Worm (Caenorhabditis elegans) whole organism, L3 larva: Measurements from ENCODE around the gene sqt-1.

Experiments
- R02D3.7 ChIP-seq: fragments of 150-350 bp; optimal IDR thresholded peaks from 2 replicates; lab custom pipeline; 2014; ENCODE audit warnings: missing biosample characterization, missing genetic modification characterization
- ZK546.5 ChIP-seq: sonication (generic microtip); optimal IDR thresholded peaks from 2 replicates; lab custom pipeline; 2017; ENCODE audit warnings: missing biosample characterization, missing genetic modification characterization
- aly-2 ChIP-seq: fragments of 150-350 bp; optimal IDR thresholded peaks from 2 replicates; lab custom pipeline; 2014; ENCODE audit warnings: missing biosample characterization, missing genetic modification characterization
- ceh-16 ChIP-seq: sonication (generic microtip); optimal IDR thresholded peaks from 2 replicates; lab custom pipeline; 2017; ENCODE audit warnings: missing biosample characterization, missing genetic modification characterization
- ceh-28 ChIP-seq: fragments of 150-350 bp; optimal IDR thresholded peaks from 2 replicates; lab custom pipeline; 2014; ENCODE audit warnings: missing biosample characterization, missing genetic modification reagents, missing genetic modification characterization
- ceh-82 ChIP-seq: fragments of 150-350 bp; optimal IDR thresholded peaks from 2 replicates; lab custom pipeline; 2014; ENCODE audit warnings: missing biosample characterization, missing genetic modification characterization
- ceh-9 ChIP-seq: sonication (generic microtip); optimal IDR thresholded peaks from 2 replicates; lab custom pipeline; 2018; ENCODE audit warnings: missing biosample characterization, missing genetic modification characterization
- daf-12 ChIP-seq: fragments of 150-350 bp; optimal IDR thresholded peaks from 2 replicates; lab custom pipeline; 2014; ENCODE audit warnings: missing biosample characterization, missing genetic modification reagents, missing genetic modification characterization
- egl-5 ChIP-seq: fragments of 150-350 bp; optimal IDR thresholded peaks from 2 replicates; lab custom pipeline; 2017; ENCODE audit warnings: missing biosample characterization, missing genetic modification reagents, missing genetic modification characterization, inconsistent platforms
- elt-1 ChIP-seq: fragments of 150-350 bp; optimal IDR thresholded peaks from 2 replicates; lab custom pipeline; 2014; ENCODE audit warnings: missing biosample characterization, missing genetic modification characterization
- elt-2 ChIP-seq: sonication (generic microtip); optimal IDR thresholded peaks from 2 replicates; lab custom pipeline; 2016; ENCODE audit warnings: missing genetic modification reagents, mild to moderate bottlenecking, missing genetic modification characterization, missing compliant biosample characterization
- elt-3 ChIP-seq, 3 experiments: fragments of 150-350 bp in 1 of 3; sonication (generic microtip) in 2 of 3; optimal IDR thresholded peaks; 2 replicates in 2 of 3; 4 replicates in 1 of 3; lab custom pipeline; 2014 to 2017; ENCODE audit warnings: missing biosample characterization in 3 of 3, missing genetic modification characterization in 3 of 3
- eor-1 ChIP-seq, 2 experiments: fragments of 150-350 bp; optimal IDR thresholded peaks; 2 replicates each; lab custom pipeline; 2014 to 2018; ENCODE audit warnings: missing biosample characterization in 2 of 2, missing genetic modification characterization in 2 of 2
- fkh-10 ChIP-seq: sonication (generic microtip); optimal IDR thresholded peaks from 2 replicates; lab custom pipeline; 2017; ENCODE audit warnings: missing biosample characterization, missing genetic modification reagents, missing genetic modification characterization
- fkh-2 ChIP-seq: fragments of 150-350 bp; optimal IDR thresholded peaks from 2 replicates; lab custom pipeline; 2014; ENCODE audit warnings: missing biosample characterization, missing genetic modification reagents, missing genetic modification characterization
- fos-1 ChIP-seq: fragments of 150-350 bp; optimal IDR thresholded peaks from 2 replicates; lab custom pipeline; 2014; ENCODE audit warnings: missing biosample characterization, missing genetic modification characterization
- hmg-11 ChIP-seq: sonication (generic microtip); optimal IDR thresholded peaks from 2 replicates; lab custom pipeline; 2016; ENCODE audit warnings: missing genetic modification characterization, missing compliant biosample characterization
- jun-1 ChIP-seq: fragments of 150-350 bp; optimal IDR thresholded peaks from 2 replicates; lab custom pipeline; 2014; ENCODE audit warnings: missing biosample characterization, missing genetic modification reagents, missing genetic modification characterization
- lin-15B ChIP-seq: fragments of 150-350 bp; optimal IDR thresholded peaks from 2 replicates; lab custom pipeline; 2014; ENCODE audit warnings: missing biosample characterization, missing genetic modification characterization
- lin-39 ChIP-seq: fragments of 150-350 bp; optimal IDR thresholded peaks from 2 replicates; lab custom pipeline; 2018; ENCODE audit warnings: missing biosample characterization, missing genetic modification reagents, missing genetic modification characterization
- lsy-12 ChIP-seq: sonication (generic microtip); optimal IDR thresholded peaks from 2 replicates; lab custom pipeline; 2016; ENCODE audit warnings: mild to moderate bottlenecking, missing genetic modification characterization, missing compliant biosample characterization
- mdl-1 ChIP-seq: fragments of 150-350 bp; optimal IDR thresholded peaks from 2 replicates; lab custom pipeline; 2014; ENCODE audit warnings: missing biosample characterization, missing genetic modification characterization
- mml-1 ChIP-seq: fragments of 150-350 bp; sonication (generic microtip); optimal IDR thresholded peaks from 3 replicates; lab custom pipeline; 2014; ENCODE audit warnings: missing biosample characterization, missing genetic modification characterization
- nfya-1 ChIP-seq: sonication (generic microtip); optimal IDR thresholded peaks from 2 replicates; lab custom pipeline; 2017; ENCODE audit warnings: missing genetic modification characterization, mild to moderate bottlenecking, missing compliant biosample characterization, antibody characterized with exemption, moderate library complexity; ENCODE audit not compliant: insufficient read depth
- nhr-11 ChIP-seq: fragments of 150-350 bp; optimal IDR thresholded peaks from 2 replicates; lab custom pipeline; 2014; ENCODE audit warnings: missing biosample characterization, missing genetic modification characterization
- nhr-12 ChIP-seq: fragments of 150-350 bp; optimal IDR thresholded peaks from 2 replicates; lab custom pipeline; 2014; ENCODE audit warnings: missing biosample characterization, missing genetic modification characterization
- nhr-23 ChIP-seq: fragments of 150-350 bp; optimal IDR thresholded peaks from 2 replicates; lab custom pipeline; 2014; ENCODE audit warnings: missing biosample characterization, missing genetic modification reagents, missing genetic modification characterization
- nhr-237 ChIP-seq: fragments of 150-350 bp; optimal IDR thresholded peaks from 2 replicates; lab custom pipeline; 2014; ENCODE audit warnings: missing biosample characterization, missing genetic modification characterization
- nhr-25 ChIP-seq: sonication (generic microtip); optimal IDR thresholded peaks from 2 replicates; lab custom pipeline; 2017; ENCODE audit warnings: missing biosample characterization, missing genetic modification characterization
- nhr-28 ChIP-seq: fragments of 150-350 bp; optimal IDR thresholded peaks from 2 replicates; lab custom pipeline; 2014; ENCODE audit warnings: missing biosample characterization, missing genetic modification characterization
- nhr-43 ChIP-seq: sonication (generic microtip); optimal IDR thresholded peaks from 2 replicates; lab custom pipeline; 2016; ENCODE audit warnings: mild to moderate bottlenecking, missing genetic modification characterization, missing compliant biosample characterization; ENCODE audit not compliant: poor library complexity, severe bottlenecking
- nhr-67 ChIP-seq: fragments of 150-350 bp; optimal IDR thresholded peaks from 2 replicates; lab custom pipeline; 2014; ENCODE audit warnings: missing biosample characterization, missing genetic modification characterization
- nhr-76 ChIP-seq: fragments of 150-350 bp; sonication (generic microtip); optimal IDR thresholded peaks from 5 replicates; lab custom pipeline; 2014; ENCODE audit warnings: missing biosample characterization, missing genetic modification characterization
- nhr-77 ChIP-seq: fragments of 150-350 bp; optimal IDR thresholded peaks from 2 replicates; lab custom pipeline; 2014; ENCODE audit warnings: missing biosample characterization, missing genetic modification characterization
- pha-4 ChIP-seq: fragments of 150-350 bp; optimal IDR thresholded peaks from 2 replicates; lab custom pipeline; 2014; ENCODE audit warnings: missing biosample characterization, missing genetic modification reagents, missing genetic modification characterization
- pqm-1 ChIP-seq: fragments of 150-350 bp; optimal IDR thresholded peaks from 2 replicates; lab custom pipeline; 2017; ENCODE audit warnings: missing biosample characterization, missing genetic modification characterization, inconsistent platforms
- sea-2 ChIP-seq: fragments of 150-350 bp; sonication (generic microtip); optimal IDR thresholded peaks from 4 replicates; lab custom pipeline; 2014; ENCODE audit warnings: missing biosample characterization, missing genetic modification reagents, missing genetic modification characterization
- skn-1 ChIP-seq: fragments of 150-350 bp; optimal IDR thresholded peaks from 2 replicates; lab custom pipeline; 2014; ENCODE audit warnings: missing biosample characterization, missing genetic modification characterization
- snpc-4 ChIP-seq: fragments of 150-350 bp; optimal IDR thresholded peaks from 2 replicates; lab custom pipeline; 2014; ENCODE audit warnings: missing biosample characterization, missing genetic modification characterization
- tbx-2 ChIP-seq: sonication (generic microtip); optimal IDR thresholded peaks from 2 replicates; lab custom pipeline; 2016; ENCODE audit warnings: mild to moderate bottlenecking, missing genetic modification characterization, missing compliant biosample characterization
- unc-39 ChIP-seq: sonication (generic microtip); optimal IDR thresholded peaks from 4 replicates; lab custom pipeline; 2017; ENCODE audit warnings: missing biosample characterization, missing genetic modification characterization
- ztf-11 ChIP-seq: fragments of 150-350 bp; optimal IDR thresholded peaks from 2 replicates; lab custom pipeline; 2014; ENCODE audit warnings: missing biosample characterization, missing genetic modification characterization
- ztf-4 ChIP-seq: fragments of 150-350 bp; optimal IDR thresholded peaks from 2 replicates; lab custom pipeline; 2014; ENCODE audit warnings: missing biosample characterization, missing genetic modification characterization

Gene sqt-1

DNA sequence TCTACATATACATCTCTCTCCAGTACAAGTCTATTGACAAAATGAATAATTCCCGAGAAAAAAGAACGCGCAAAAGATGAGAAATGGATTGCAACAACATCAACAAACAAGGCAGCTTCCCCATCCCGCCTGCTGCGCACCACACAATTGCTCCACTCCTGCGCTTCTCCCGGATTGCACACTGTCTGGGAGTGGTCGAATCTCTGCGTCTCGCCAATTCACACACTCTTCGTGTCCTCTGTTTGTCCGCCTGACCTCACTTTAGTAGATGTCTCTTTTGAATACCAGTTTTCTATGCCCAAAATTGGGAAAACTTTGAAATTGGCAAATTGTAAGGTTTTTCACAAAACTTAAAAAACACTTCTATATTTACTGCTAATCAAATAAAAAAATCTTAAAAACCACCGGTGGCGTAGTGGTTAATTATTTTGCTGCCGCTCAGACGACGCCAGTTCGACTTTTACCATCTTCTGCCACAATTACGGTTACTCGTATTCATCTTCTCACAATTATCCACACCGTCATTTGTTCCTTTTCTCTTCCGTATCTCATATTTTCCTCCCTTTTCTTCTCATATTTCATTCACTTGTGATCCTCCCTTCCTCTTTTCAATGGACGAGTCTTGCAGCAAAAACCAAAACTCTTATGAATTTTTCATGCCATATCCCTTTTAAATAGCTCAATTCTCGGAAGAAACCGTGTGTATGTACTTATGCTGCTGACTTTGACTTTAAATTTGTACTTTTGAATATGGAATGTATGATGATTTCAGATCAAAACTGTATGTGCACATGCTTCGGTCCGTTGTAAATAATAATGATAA lies 31.8 kb downstream of the sqt-1 start, which contains the start of gene rsf-1:
Gene rsf-1 (plus strand): TSS at position 773 of the 823 bp plus-strand sequence.
- TF ChIP-seq fkh-2 (tag; lab: Kevin White, UChicago) (no peak), elt-3 (tag; optimal IDR thresholded peaks at IDR 0.05; lab: Kevin White, UChicago) (no peak), unc-39 (tag; lab: Kevin White, UChicago) (no peak), egl-5 (tag; lab: Kevin White, UChicago) (no peak), pha-4 (tag; lab: Kevin White, UChicago) (peak; percentile 76), eor-1 (tag; optimal IDR thresholded peaks at IDR 0.05; lab: Kevin White, UChicago) (no peak), ceh-82 (no peak), tbx-2 (tag; lab: Kevin White, UChicago) (no peak), elt-1 (tag; lab: Kevin White, UChicago) (no peak), nhr-25 (tag; lab: Kevin White, UChicago) (no peak), nhr-43 (tag; lab: Kevin White, UChicago) (peak; percentile 15), ceh-9 (tag; lab: Kevin White, UChicago) (no peak), aly-2 (tag; lab: Kevin White, UChicago) (no peak), elt-2 (peak; percentile 15), nfya-1 (tag; lab: Kevin White, UChicago) (peak; percentile 55), lin-15B (tag; lab: Kevin White, UChicago) (no peak), mml-1 (no peak), snpc-4 (peak; percentile 34), nhr-237 (no peak), lin-39 (tag; lab: Kevin White, UChicago) (peak; percentile 44), pqm-1 (no peak), nhr-76 (tag; lab: Kevin White, UChicago) (no peak), jun-1 (tag; lab: Kevin White, UChicago) (no peak), nhr-12 (tag; lab: Kevin White, UChicago) (no peak), fkh-10 (no peak), nhr-23 (tag; lab: Kevin White, UChicago) (no peak), nhr-28 (tag; lab: Kevin White, UChicago) (no peak), mdl-1 (tag; lab: Kevin White, UChicago) (no peak), daf-12 (tag; lab: Kevin White, UChicago) (no peak), fos-1 (no peak), ZK546.5 (tag; lab: Kevin White, UChicago) (no peak), sea-2 (no peak), nhr-67 (tag; lab: Kevin White, UChicago) (no peak), lsy-12 (tag; lab: Kevin White, UChicago) (no peak), ztf-4 (tag; lab: Kevin White, UChicago) (no peak), R02D3.7 (tag; lab: Kevin White, UChicago) (no peak), ceh-16 (tag; lab: Kevin White, UChicago) (no peak), hmg-11 (peak; percentile 29), ceh-28 (tag; lab: Kevin White, UChicago) (no peak), skn-1 (no peak), nhr-11 (tag; lab: Kevin White, UChicago) (no peak), ztf-11 (no peak), nhr-77 (tag; lab: Kevin White, UChicago) (no peak)

DNA sequence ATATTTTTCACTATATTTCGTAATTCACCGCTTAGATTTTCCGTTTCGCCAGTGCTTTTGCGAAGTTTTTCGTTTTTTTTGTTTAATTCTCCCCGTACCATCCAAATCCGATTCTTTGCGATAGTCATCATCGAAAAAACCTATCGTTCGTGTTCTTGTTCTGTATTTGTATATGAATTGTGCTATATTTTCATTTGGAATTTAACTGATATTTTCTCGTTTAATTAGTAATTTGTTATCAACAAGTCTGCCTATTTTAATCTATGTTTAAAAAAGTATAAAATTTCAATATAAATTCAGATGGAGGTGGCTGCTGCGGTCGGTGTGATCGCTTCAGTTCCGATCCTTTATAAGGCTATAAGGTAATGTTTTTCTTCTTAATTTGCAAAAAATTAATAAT lies 35.0 kb downstream of the sqt-1 start, which contains the start of gene samp-1:
Gene samp-1 (plus strand): TSS at position 301 of the 400 bp plus-strand sequence.
- TF ChIP-seq unc-39 (tag; lab: Kevin White, UChicago) = no peak
- TF ChIP-seq ceh-16 (tag; lab: Kevin White, UChicago) = no peak
- no peak for TF ChIP-seq nhr-25 (tag; lab: Kevin White, UChicago)
- TF ChIP-seq sea-2 = no peak
- no peak for TF ChIP-seq ztf-4 (tag; lab: Kevin White, UChicago)
- TF ChIP-seq ztf-11 = no peak
- no peak for TF ChIP-seq lin-39 (tag; lab: Kevin White, UChicago)
- TF ChIP-seq ceh-9 (tag; lab: Kevin White, UChicago) = no peak
- no peak for TF ChIP-seq nhr-76 (tag; lab: Kevin White, UChicago)
- no peak for TF ChIP-seq hmg-11
- TF ChIP-seq lsy-12 (tag; lab: Kevin White, UChicago) = no peak
